Fruit fly (Drosophila melanogaster): ENCODE data around the gene CG17991.
A peak's percentile ranks its signal among the peaks of the same experiment; 100 is the strongest.

Gene CG17991

dm6 chr3R:27246264-27246663 lies 5.2 kb downstream of the CG17991 start (continued):
- TF ChIP-seq disco-r (GFP tag; optimal IDR thresholded peaks at IDR 0.05) = no peak
- peak; percentile 75 for TF ChIP-seq Meics (GFP tag; optimal IDR thresholded peaks at IDR 0.05)
- TF ChIP-seq Side (GFP tag; optimal IDR thresholded peaks at IDR 0.05) = no peak
- TF ChIP-seq CG9817 (tag; optimal IDR thresholded peaks at IDR 0.05) = peak; percentile 48
- peak; percentile 92 for TF ChIP-seq gsb-n (tag; optimal IDR thresholded peaks at IDR 0.05)
- TF ChIP-seq tll (GFP tag; optimal IDR thresholded peaks at IDR 0.05) = no peak
- peak; percentile 88 for TF ChIP-seq CG15601 (tag; optimal IDR thresholded peaks at IDR 0.05)
- peak; percentile 87 for TF ChIP-seq trem (tag; optimal IDR thresholded peaks at IDR 0.05)
- TF ChIP-seq CG12236 (GFP tag; optimal IDR thresholded peaks at IDR 0.05) = no peak
- no peak for TF ChIP-seq otp (GFP tag; IDR thresholded peaks at IDR 0.05)
- peak; percentile 64 for TF ChIP-seq scrt (GFP tag; optimal IDR thresholded peaks at IDR 0.05)
- peak; percentile 89 for TF ChIP-seq CG10979 (tag; optimal IDR thresholded peaks at IDR 0.05)

dm6 chr3R:27247892-27248291 lies 6.8 kb downstream of the CG17991 start, which contains the start of gene CG5984:
Gene CG5984, minus strand, starts transcription at chr3R:27247992.
- peak; percentile 32 for TF ChIP-seq Deaf1 (tag; optimal IDR thresholded peaks at IDR 0.05)
- peak; percentile 88 for TF ChIP-seq sd (tag; optimal IDR thresholded peaks at IDR 0.05)
- TF ChIP-seq Nf-YC (tag; optimal IDR thresholded peaks at IDR 0.05) = peak; percentile 37
- no peak for TF ChIP-seq Hsf (GFP tag; optimal IDR thresholded peaks at IDR 0.05)

dm6 chr3R:27250907-27251306 lies 9.8 kb downstream of the CG17991 start, which contains the start of the genes TTLL6B and TfIIA-L:
Gene TTLL6B, minus strand, starts transcription at chr3R:27251007.
Gene TfIIA-L, plus strand, starts transcription at chr3R:27251112.
- TF ChIP-seq CG13775 (GFP tag; optimal IDR thresholded peaks at IDR 0.05) (no peak), mld (GFP tag; IDR thresholded peaks at IDR 0.05; ENCODE audit: partially characterized antibody) (no peak), cwo (GFP tag; optimal IDR thresholded peaks at IDR 0.05) (no peak), Atf-2 (GFP tag; optimal IDR thresholded peaks at IDR 0.05) (no peak), wdn (GFP tag; IDR thresholded peaks at IDR 0.05) (no peak), knrl (GFP tag; IDR thresholded peaks at IDR 0.05; ENCODE audit: partially characterized antibody) (no peak), B-H1 (GFP tag; IDR thresholded peaks at IDR 0.05) (no peak), CG3163 (GFP tag; optimal IDR thresholded peaks at IDR 0.05) (no peak), CG15479 (GFP tag; optimal IDR thresholded peaks at IDR 0.05) (no peak), CG8281 (tag; optimal IDR thresholded peaks at IDR 0.05) (no peak), shn (GFP tag; optimal IDR thresholded peaks at IDR 0.05) (no peak), gro (GFP tag; optimal IDR thresholded peaks at IDR 0.05) (no peak), Opbp (GFP tag; IDR thresholded peaks at IDR 0.05; ENCODE audit: partially characterized antibody) (no peak), Hr51 (GFP tag; optimal IDR thresholded peaks at IDR 0.05) (no peak)

dm6 chr3R:27253136-27253920 lies 12.3 kb downstream of the CG17991 start, which contains the start of gene pll:
Gene pll, minus strand, starts transcription at chr3R:27253182.
- TF ChIP-seq Scr (GFP tag; IDR thresholded peaks at IDR 0.05; ENCODE audit: partially characterized antibody) (peak; percentile 61), CG9609 (GFP tag; optimal IDR thresholded peaks at IDR 0.05) (peak; percentile 53), crp (GFP tag; optimal IDR thresholded peaks at IDR 0.05) (peak in 1 of 2 experiments; percentile 36), exex (tag; optimal IDR thresholded peaks at IDR 0.05) (peak; percentile 70), CG7556 (GFP tag; optimal IDR thresholded peaks at IDR 0.05) (peak; percentile 72), YL-1 (GFP tag; optimal IDR thresholded peaks at IDR 0.05) (peak; percentile 74), caup (GFP tag; optimal IDR thresholded peaks at IDR 0.05; ENCODE audit: severe bottlenecking) (peak; percentile 58), nerfin-2 (GFP tag; IDR thresholded peaks at IDR 0.05; ENCODE audit: partially characterized antibody) (no peak), CG10979 (tag; optimal IDR thresholded peaks at IDR 0.05) (peak; percentile 71), zfh2 (GFP tag; optimal IDR thresholded peaks at IDR 0.05) (peak; percentile 66), Sry-δ (GFP tag; optimal IDR thresholded peaks at IDR 0.05) (peak; percentile 82), Xrp1 (GFP tag; IDR thresholded peaks at IDR 0.05) (peak; percentile 91), CG18599 (GFP tag; optimal IDR thresholded peaks at IDR 0.05) (peak; percentile 88), CG4404 (GFP tag; IDR thresholded peaks at IDR 0.05) (peak; percentile 81), HHEX (GFP tag; optimal IDR thresholded peaks at IDR 0.05) (peak; percentile 51)
